Fruit fly (Drosophila melanogaster) whole organism, embryonic: ENCODE measurements around the gene CG15394.

Experiments used
- Bteb2 ChIP-seq: fragments of 200-800 bp; sonication (Bioruptor generic); optimal IDR thresholded peaks from 2 replicates; lab custom pipeline; 2016; ENCODE audit warnings: missing biosample characterization, missing genetic modification characterization
- CG10543 ChIP-seq: fragments of 200-800 bp; sonication (Bioruptor generic); optimal IDR thresholded peaks from 3 replicates; lab custom pipeline; 2017; ENCODE audit warnings: missing biosample characterization, mild to moderate bottlenecking, missing genetic modification characterization, moderate library complexity
- CG11398 ChIP-seq: fragments of 200-800 bp; sonication (Bioruptor generic); optimal IDR thresholded peaks from 2 replicates; lab custom pipeline; 2016; ENCODE audit warnings: missing biosample characterization, missing genetic modification characterization
- CG15269 ChIP-seq: fragments of 200-800 bp; sonication (Bioruptor generic); optimal IDR thresholded peaks from 2 replicates; lab custom pipeline; 2018; ENCODE audit warnings: missing biosample characterization, mild to moderate bottlenecking, missing genetic modification characterization, moderate library complexity
- CG1529 ChIP-seq: fragments of 200-800 bp; sonication (Bioruptor generic); optimal IDR thresholded peaks from 3 replicates; lab custom pipeline; 2018; ENCODE audit warnings: missing biosample characterization, missing genetic modification characterization
- CG15601 ChIP-seq: fragments of 200-800 bp; sonication (Bioruptor generic); optimal IDR thresholded peaks from 3 replicates; lab custom pipeline; 2019; ENCODE audit warnings: missing biosample characterization, mild to moderate bottlenecking, missing genetic modification characterization, moderate library complexity
- CG17568 ChIP-seq: fragments of 200-800 bp; sonication (Bioruptor generic); optimal IDR thresholded peaks from 2 replicates; lab custom pipeline; 2018; ENCODE audit warnings: missing biosample characterization, mild to moderate bottlenecking, missing genetic modification characterization, moderate library complexity
- CG2678 ChIP-seq: fragments of 200-800 bp; sonication (Bioruptor generic); optimal IDR thresholded peaks from 3 replicates; lab custom pipeline; 2019; ENCODE audit warnings: missing biosample characterization, mild to moderate bottlenecking, missing genetic modification characterization, moderate library complexity
- CG4730 ChIP-seq: fragments of 200-800 bp; sonication (Bioruptor generic); IDR thresholded peaks from 2 replicates; pipeline ENCODE4 v1.3.6; 2022; ENCODE audit warnings: missing biosample characterization, missing genetic modification characterization
- CG6813 ChIP-seq: fragments of 200-800 bp; sonication (Bioruptor generic); optimal IDR thresholded peaks from 2 replicates; lab custom pipeline; 2017; ENCODE audit warnings: missing biosample characterization, missing genetic modification characterization, mild to moderate bottlenecking, moderate library complexity, missing genetic modification reagents
- CG6854 ChIP-seq: fragments of 200-800 bp; sonication (Bioruptor generic); optimal IDR thresholded peaks from 3 replicates; lab custom pipeline; 2017; ENCODE audit warnings: missing biosample characterization, mild to moderate bottlenecking, missing genetic modification characterization
- CG7928 ChIP-seq: fragments of 200-800 bp; sonication (Bioruptor generic); optimal IDR thresholded peaks from 2 replicates; lab custom pipeline; 2017; ENCODE audit warnings: missing biosample characterization, mild to moderate bottlenecking, missing genetic modification characterization
- CG8388 ChIP-seq: fragments of 200-800 bp; sonication (Bioruptor generic); optimal IDR thresholded peaks from 2 replicates; lab custom pipeline; 2019; ENCODE audit warnings: missing biosample characterization, mild to moderate bottlenecking, missing genetic modification characterization, moderate library complexity
- CG8924 ChIP-seq: fragments of 200-800 bp; optimal IDR thresholded peaks from 3 replicates; lab custom pipeline; 2019; ENCODE audit warnings: missing biosample characterization, mild to moderate bottlenecking, missing genetic modification characterization, moderate library complexity
- CG8944 ChIP-seq: fragments of 200-800 bp; sonication (Bioruptor generic); optimal IDR thresholded peaks from 3 replicates; lab custom pipeline; 2016; ENCODE audit warnings: missing biosample characterization, missing genetic modification characterization
- CG9215 ChIP-seq: fragments of 200-800 bp; sonication (Bioruptor generic); IDR thresholded peaks from 2 replicates; pipeline ENCODE4 v1.3.6; 2022; ENCODE audit warnings: missing biosample characterization, missing genetic modification characterization
- CTCF ChIP-seq: fragments of 200-800 bp; sonication (Bioruptor generic); optimal IDR thresholded peaks from 2 replicates; lab custom pipeline; 2017; ENCODE audit warnings: missing biosample characterization, mild to moderate bottlenecking, missing genetic modification characterization, moderate library complexity
- Camta ChIP-seq: fragments of 200-800 bp; sonication (Bioruptor generic); optimal IDR thresholded peaks from 2 replicates; lab custom pipeline; 2016; ENCODE audit warnings: missing biosample characterization, missing genetic modification characterization
- CoRest ChIP-seq: fragments of 200-800 bp; sonication (Bioruptor generic); optimal IDR thresholded peaks from 3 replicates; lab custom pipeline; 2018; ENCODE audit warnings: missing biosample characterization, mild to moderate bottlenecking, missing genetic modification characterization, moderate library complexity
- CrebB ChIP-seq: fragments of 200-800 bp; sonication (Bioruptor generic); optimal IDR thresholded peaks from 3 replicates; lab custom pipeline; 2018; ENCODE audit warnings: missing biosample characterization, mild to moderate bottlenecking, missing genetic modification characterization
- Elba2 ChIP-seq: fragments of 200-800 bp; sonication (Bioruptor generic); optimal IDR thresholded peaks from 3 replicates; lab custom pipeline; 2016; ENCODE audit warnings: missing biosample characterization, missing genetic modification characterization
- HLH4C ChIP-seq: fragments of 200-800 bp; sonication (Bioruptor generic); IDR thresholded peaks from 3 replicates; pipeline ENCODE4 v1.3.6; 2022; ENCODE audit warnings: missing biosample characterization, missing genetic modification characterization; ENCODE audit not compliant: partially characterized antibody
- Hr51 ChIP-seq, 2 experiments: fragments of 200-800 bp; sonication (Bioruptor generic); optimal IDR thresholded peaks; 2 replicates in 1 of 2; 3 replicates in 1 of 2; lab custom pipeline; 2016 to 2018; ENCODE audit warnings: missing biosample characterization in 2 of 2, missing genetic modification characterization in 2 of 2, mild to moderate bottlenecking in 1 of 2, moderate library complexity in 1 of 2
- Jarid2 ChIP-seq: fragments of 200-800 bp; sonication (Bioruptor generic); optimal IDR thresholded peaks from 3 replicates; lab custom pipeline; 2017; ENCODE audit warnings: mild to moderate bottlenecking, missing biosample characterization, missing genetic modification reagents, missing genetic modification characterization
- Mad ChIP-seq: fragments of 200-800 bp; sonication (Bioruptor generic); optimal IDR thresholded peaks from 2 replicates; lab custom pipeline; 2016; ENCODE audit warnings: missing biosample characterization, missing genetic modification characterization
- NC2α ChIP-seq: fragments of 200-800 bp; sonication (Bioruptor generic); optimal IDR thresholded peaks from 2 replicates; lab custom pipeline; 2016; ENCODE audit warnings: missing biosample characterization, missing genetic modification characterization
- NFAT ChIP-seq: fragments of 200-800 bp; sonication (Bioruptor generic); IDR thresholded peaks from 2 replicates; pipeline ENCODE4 v1.3.6; 2022; ENCODE audit warnings: missing biosample characterization, missing genetic modification characterization
- Nf-YA ChIP-seq: fragments of 200-800 bp; sonication (Bioruptor generic); IDR thresholded peaks from 2 replicates; pipeline ENCODE4 v1.3.6; 2022; ENCODE audit warnings: missing biosample characterization, missing genetic modification characterization
- Pdp1 ChIP-seq, 2 experiments: fragments of 200-800 bp; sonication (Bioruptor generic); optimal IDR thresholded peaks; 3 replicates each; lab custom pipeline; 2016; ENCODE audit warnings: missing biosample characterization in 2 of 2, missing genetic modification characterization in 2 of 2, mild to moderate bottlenecking in 1 of 2, moderate library complexity in 1 of 2
- Scr ChIP-seq: fragments of 200-800 bp; sonication (Bioruptor generic); IDR thresholded peaks from 2 replicates; pipeline ENCODE4 v1.3.6; 2022; ENCODE audit warnings: missing biosample characterization, missing genetic modification characterization; ENCODE audit not compliant: partially characterized antibody
- ap ChIP-seq: fragments of 200-800 bp; sonication (Bioruptor generic); IDR thresholded peaks from 2 replicates; pipeline ENCODE4 v1.3.6; 2022; ENCODE audit warnings: missing biosample characterization, missing genetic modification characterization
- az2 ChIP-seq: fragments of 200-800 bp; sonication (Bioruptor generic); optimal IDR thresholded peaks from 3 replicates; lab custom pipeline; 2016; ENCODE audit warnings: missing biosample characterization, missing genetic modification characterization
- cas ChIP-seq: fragments of 200-800 bp; sonication (Bioruptor generic); IDR thresholded peaks from 2 replicates; pipeline ENCODE4 v1.3.6; 2022; ENCODE audit warnings: missing biosample characterization, missing genetic modification characterization
- caup ChIP-seq: fragments of 200-800 bp; sonication (Bioruptor generic); optimal IDR thresholded peaks from 3 replicates; lab custom pipeline; 2017; ENCODE audit warnings: missing biosample characterization, mild to moderate bottlenecking, missing genetic modification characterization, moderate library complexity; ENCODE audit not compliant: severe bottlenecking
- dan ChIP-seq: fragments of 200-800 bp; sonication (Bioruptor generic); IDR thresholded peaks from 2 replicates; pipeline ENCODE4 v1.3.6; 2022; ENCODE audit warnings: missing biosample characterization, missing genetic modification characterization
- fd96Cb ChIP-seq: fragments of 200-800 bp; sonication (Bioruptor generic); optimal IDR thresholded peaks from 2 replicates; lab custom pipeline; 2018; ENCODE audit warnings: missing biosample characterization, mild to moderate bottlenecking, missing genetic modification characterization, moderate library complexity
- gcm2 ChIP-seq: fragments of 200-800 bp; sonication (Bioruptor generic); optimal IDR thresholded peaks from 2 replicates; lab custom pipeline; 2016; ENCODE audit warnings: missing biosample characterization, missing genetic modification characterization
- gfzf ChIP-seq: fragments of 200-800 bp; sonication (Bioruptor generic); optimal IDR thresholded peaks from 2 replicates; lab custom pipeline; 2016; ENCODE audit warnings: missing biosample characterization, mild to moderate bottlenecking, missing genetic modification characterization, moderate library complexity
- gro ChIP-seq: fragments of 200-800 bp; sonication (Bioruptor generic); optimal IDR thresholded peaks from 2 replicates; lab custom pipeline; 2016; ENCODE audit warnings: missing biosample characterization, missing genetic modification characterization
- lbe ChIP-seq: fragments of 200-800 bp; sonication (Bioruptor generic); optimal IDR thresholded peaks from 2 replicates; lab custom pipeline; 2016; ENCODE audit warnings: missing biosample characterization, mild to moderate bottlenecking, missing genetic modification characterization
- mirr ChIP-seq: fragments of 200-800 bp; sonication (Bioruptor generic); optimal IDR thresholded peaks from 3 replicates; lab custom pipeline; 2018; ENCODE audit warnings: missing biosample characterization, mild to moderate bottlenecking, missing genetic modification characterization
- pan ChIP-seq, 4 experiments: fragments of >200 bp in 3 of 4; fragments of 200-800 bp in 1 of 4; sonication (Bioruptor generic) in 1 of 4; optimal IDR thresholded peaks in 3 of 4; IDR thresholded peaks in 1 of 4; 2 replicates each; pipeline versions ENCODE4 v1.3.6 to Lab custom; 2017 to 2022; ENCODE audit warnings: missing biosample characterization in 2 of 4, missing genetic modification characterization in 2 of 4, mixed read lengths in 1 of 4
- scrt ChIP-seq: fragments of 200-800 bp; sonication (Bioruptor generic); optimal IDR thresholded peaks from 2 replicates; lab custom pipeline; 2018; ENCODE audit warnings: missing biosample characterization, mild to moderate bottlenecking, missing genetic modification characterization, moderate library complexity
- slou ChIP-seq: fragments of 200-800 bp; sonication (Bioruptor generic); optimal IDR thresholded peaks from 3 replicates; lab custom pipeline; 2016; ENCODE audit warnings: missing biosample characterization, missing genetic modification characterization
- sr ChIP-seq: fragments of 200-800 bp; sonication (Bioruptor generic); IDR thresholded peaks from 3 replicates; pipeline ENCODE4 v1.3.6; 2022; ENCODE audit warnings: missing biosample characterization, missing genetic modification characterization
- stwl ChIP-seq: fragments of 200-800 bp; sonication (Bioruptor generic); optimal IDR thresholded peaks from 3 replicates; lab custom pipeline; 2018; ENCODE audit warnings: missing biosample characterization, mild to moderate bottlenecking, missing genetic modification characterization, moderate library complexity
- tin ChIP-seq: fragments of 200-800 bp; sonication (Bioruptor generic); optimal IDR thresholded peaks from 3 replicates; lab custom pipeline; 2016; ENCODE audit warnings: missing biosample characterization, missing genetic modification characterization
- tio ChIP-seq: fragments of 200-800 bp; sonication (Bioruptor generic); optimal IDR thresholded peaks from 2 replicates; lab custom pipeline; 2017; ENCODE audit warnings: missing biosample characterization, missing genetic modification characterization, inconsistent platforms
- trh ChIP-seq: fragments of 200-800 bp; sonication (Bioruptor generic); optimal IDR thresholded peaks from 2 replicates; lab custom pipeline; 2016; ENCODE audit warnings: missing biosample characterization, missing genetic modification characterization
- zen ChIP-seq: fragments of 200-800 bp; sonication (Bioruptor generic); optimal IDR thresholded peaks from 3 replicates; lab custom pipeline; 2018; ENCODE audit warnings: missing biosample characterization, mild to moderate bottlenecking, missing genetic modification characterization, moderate library complexity

Gene CG15394

DNA sequence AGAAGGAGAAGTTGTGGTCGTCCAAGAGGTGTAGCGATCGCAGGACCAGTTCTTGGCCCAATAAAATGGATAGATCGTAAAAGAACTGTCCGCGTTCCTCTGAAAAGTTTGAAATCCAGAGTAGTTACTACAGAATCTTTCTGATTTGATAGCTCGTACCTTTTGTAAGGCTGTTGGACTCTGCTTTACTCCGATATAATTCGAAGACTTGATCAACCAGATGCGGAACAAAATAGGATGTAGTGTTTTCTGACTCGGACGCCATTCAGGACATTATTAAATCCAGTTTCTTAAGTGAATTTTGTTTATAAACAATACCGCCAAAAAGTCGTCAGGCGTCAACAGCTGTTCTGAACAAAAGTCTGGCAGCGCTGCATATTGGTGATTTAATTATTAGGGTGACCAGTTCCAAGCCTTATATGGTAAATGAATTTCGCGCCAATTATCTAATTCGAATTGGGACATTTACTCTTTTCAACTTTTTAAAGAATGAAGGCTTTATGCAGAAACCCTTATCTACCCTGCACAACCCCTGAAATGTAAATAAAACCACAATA, 16.9 kb upstream of the CG15394 start, which contains the start of the genes Rad1 and Sws1 (continued):
- TF ChIP-seq Nf-YA = no peak
- no peak for TF ChIP-seq NC2α (GFP tag; lab: Kevin White, UChicago)
- no peak for TF ChIP-seq tin (GFP tag; lab: Kevin White, UChicago)
- no peak for TF ChIP-seq NFAT (GFP tag; lab: Robert Waterston, UW)
- no peak for TF ChIP-seq gro (GFP tag; lab: Kevin White, UChicago)
- no peak for TF ChIP-seq CG15269 (tag; lab: Kevin White, UChicago)
- TF ChIP-seq Hr51 (GFP tag; optimal IDR thresholded peaks at IDR 0.05; lab: Kevin White, UChicago) = no peak
- peak; percentile 68 for TF ChIP-seq stwl (tag; lab: Kevin White, UChicago)
- TF ChIP-seq lbe (GFP tag; lab: Kevin White, UChicago) = no peak
- TF ChIP-seq cas (GFP tag; lab: Robert Waterston, UW) = no peak
- no peak for TF ChIP-seq az2 (GFP tag; lab: Kevin White, UChicago)
- no peak for TF ChIP-seq scrt (GFP tag; lab: Kevin White, UChicago)
- no peak for TF ChIP-seq dan (GFP tag; lab: Robert Waterston, UW)
- no peak for TF ChIP-seq Bteb2
- TF ChIP-seq mirr (GFP tag; lab: Kevin White, UChicago) = no peak
- TF ChIP-seq trh (GFP tag; lab: Kevin White, UChicago) = no peak
- TF ChIP-seq Jarid2 (GFP tag; lab: Kevin White, UChicago) = no peak
- TF ChIP-seq HLH4C = no peak
- no peak for TF ChIP-seq fd96Cb (tag; lab: Kevin White, UChicago)
- TF ChIP-seq CG8944 (GFP tag; lab: Kevin White, UChicago) = no peak
- peak; percentile 0 for TF ChIP-seq CoRest (tag; lab: Kevin White, UChicago)
- TF ChIP-seq CTCF (GFP tag; lab: Kevin White, UChicago) = peak; percentile 57
- no peak for TF ChIP-seq CG6813 (GFP tag; lab: Kevin White, UChicago)
- no peak for TF ChIP-seq Mad (GFP tag; lab: Kevin White, UChicago)
- no peak for TF ChIP-seq tio (GFP tag; lab: Kevin White, UChicago)
- no peak for TF ChIP-seq CrebB
- no peak for TF ChIP-seq sr (GFP tag; lab: Robert Waterston, UW)
- TF ChIP-seq gcm2 (GFP tag; lab: Kevin White, UChicago) = no peak
- TF ChIP-seq pan (optimal IDR thresholded peaks at IDR 0.05; lab: Kevin White, UChicago) = no peak
- no peak for TF ChIP-seq pan (GFP tag; optimal IDR thresholded peaks at IDR 0.05 in 1 of 2, IDR thresholded peaks at IDR 0.05 in 1 of 2)
- TF ChIP-seq CG4730 (GFP tag; lab: Robert Waterston, UW) = no peak
- TF ChIP-seq Pdp1 (GFP tag; optimal IDR thresholded peaks at IDR 0.05; lab: Kevin White, UChicago) = peak in 1 of 2 experiments; percentile 57
- no peak for TF ChIP-seq caup (GFP tag; lab: Kevin White, UChicago)
- peak; percentile 51 for TF ChIP-seq zen (tag; lab: Kevin White, UChicago)
- TF ChIP-seq CG8388 (GFP tag; lab: Kevin White, UChicago) = no peak
- TF ChIP-seq CG1529 (GFP tag; lab: Kevin White, UChicago) = no peak
- TF ChIP-seq CG11398 (GFP tag; lab: Kevin White, UChicago) = no peak
- peak; percentile 83 for TF ChIP-seq Elba2 (GFP tag; lab: Kevin White, UChicago)
- 0 out of 2 replicates have a peak, but pooled peaks have one; percentile 21 for TF ChIP-seq Scr (GFP tag; lab: Robert Waterston, UW)
- no peak for TF ChIP-seq CG17568
- no peak for TF ChIP-seq slou (GFP tag; lab: Kevin White, UChicago)
- no peak for TF ChIP-seq CG8924 (tag; lab: Kevin White, UChicago)
- peak; percentile 31 for TF ChIP-seq gfzf (GFP tag; lab: Kevin White, UChicago)
- TF ChIP-seq CG15601 (tag; lab: Kevin White, UChicago) = no peak
- no peak for TF ChIP-seq CG6854 (GFP tag; lab: Kevin White, UChicago)
- no peak for TF ChIP-seq CG10543 (GFP tag; lab: Kevin White, UChicago)
- TF ChIP-seq CG7928 (GFP tag; lab: Kevin White, UChicago) = no peak
- no peak for TF ChIP-seq CG9215 (GFP tag; lab: Robert Waterston, UW)
- TF ChIP-seq ap (GFP tag; lab: Robert Waterston, UW) = no peak
- TF ChIP-seq CG2678 (tag; lab: Kevin White, UChicago) = no peak
- TF ChIP-seq Camta (GFP tag; lab: Kevin White, UChicago) = no peak
